Worm (Caenorhabditis elegans) whole organism, L2 larva: Measurements from ENCODE around the gene F14D7.18.
"Not testable (repeated sequence)": the region's sequence is repeated elsewhere in the genome, so short reads cannot be mapped to it uniquely, and the experiment has no call there.

Source experiments
- F13H6.1 ChIP-seq: sonication (generic microtip); optimal IDR thresholded peaks from 2 replicates; lab custom pipeline; 2016; ENCODE audit warnings: missing genetic modification characterization, missing compliant biosample characterization
- elt-3 ChIP-seq: sonication (generic microtip); optimal IDR thresholded peaks from 2 replicates; lab custom pipeline; 2017; ENCODE audit warnings: missing biosample characterization, missing genetic modification characterization
- lin-13 ChIP-seq: fragments of 150-350 bp; optimal IDR thresholded peaks from 2 replicates; lab custom pipeline; 2014; ENCODE audit warnings: missing biosample characterization, missing genetic modification reagents, missing genetic modification characterization
- lsy-2 ChIP-seq, 2 experiments: fragments of 150-350 bp in 1 of 2; sonication (generic microtip) in 1 of 2; optimal IDR thresholded peaks; 2 replicates each; lab custom pipeline; 2014 to 2017; ENCODE audit warnings: missing biosample characterization in 2 of 2, missing genetic modification characterization in 2 of 2
- nhr-11 ChIP-seq: fragments of 150-350 bp; optimal IDR thresholded peaks from 2 replicates; lab custom pipeline; 2014; ENCODE audit warnings: missing biosample characterization, missing genetic modification characterization
- nhr-25 ChIP-seq: fragments of 150-350 bp; sonication (generic microtip); optimal IDR thresholded peaks from 3 replicates; lab custom pipeline; 2014; ENCODE audit warnings: missing biosample characterization, missing genetic modification characterization
- nhr-77 ChIP-seq: fragments of 150-350 bp; optimal IDR thresholded peaks from 2 replicates; lab custom pipeline; 2014; ENCODE audit warnings: missing biosample characterization, missing genetic modification characterization
- unc-62 ChIP-seq: fragments of 150-350 bp; optimal IDR thresholded peaks from 2 replicates; lab custom pipeline; 2014; ENCODE audit warnings: missing biosample characterization, missing genetic modification reagents, missing genetic modification characterization
- ztf-4 ChIP-seq: fragments of 150-350 bp; optimal IDR thresholded peaks from 2 replicates; lab custom pipeline; 2014; ENCODE audit warnings: missing biosample characterization, missing genetic modification characterization

DNA sequence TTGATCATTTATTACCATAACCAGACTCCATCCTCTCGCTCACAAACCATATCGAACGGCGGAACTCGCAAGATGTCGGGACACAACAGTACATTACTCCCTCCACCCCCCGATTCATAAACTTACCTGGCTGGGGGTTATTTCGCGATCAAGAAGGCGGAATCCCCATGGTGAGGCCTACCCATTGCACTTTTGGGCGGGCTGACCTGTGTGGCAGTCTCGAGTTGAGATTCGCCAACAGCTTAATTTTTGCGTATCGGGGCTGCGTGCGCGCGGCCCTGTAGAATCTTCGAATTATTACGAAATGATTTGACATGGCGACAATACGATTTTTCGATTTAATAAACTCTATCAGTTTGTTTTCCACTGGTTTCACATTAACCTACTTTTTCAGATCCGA, 13.1 kb downstream of the F14D7.18 start:
- not testable (repeated sequence) for TF ChIP-seq lin-13 (GFP tag; lab: Kevin White, UChicago); unc-62 (GFP tag; lab: Kevin White, UChicago); nhr-11 (tag; lab: Kevin White, UChicago); nhr-77 (tag; lab: Kevin White, UChicago); nhr-25 (tag; lab: Kevin White, UChicago); elt-3; F13H6.1; lsy-2 (tag; optimal IDR thresholded peaks at IDR 0.05; lab: Kevin White, UChicago); ztf-4 (tag; lab: Kevin White, UChicago)
